Fruit fly (Drosophila melanogaster): ENCODE measurements around the gene RagA-B.
A peak's percentile ranks its signal among the peaks of the same experiment; 100 is the strongest.

RagA-B gene

DNA sequence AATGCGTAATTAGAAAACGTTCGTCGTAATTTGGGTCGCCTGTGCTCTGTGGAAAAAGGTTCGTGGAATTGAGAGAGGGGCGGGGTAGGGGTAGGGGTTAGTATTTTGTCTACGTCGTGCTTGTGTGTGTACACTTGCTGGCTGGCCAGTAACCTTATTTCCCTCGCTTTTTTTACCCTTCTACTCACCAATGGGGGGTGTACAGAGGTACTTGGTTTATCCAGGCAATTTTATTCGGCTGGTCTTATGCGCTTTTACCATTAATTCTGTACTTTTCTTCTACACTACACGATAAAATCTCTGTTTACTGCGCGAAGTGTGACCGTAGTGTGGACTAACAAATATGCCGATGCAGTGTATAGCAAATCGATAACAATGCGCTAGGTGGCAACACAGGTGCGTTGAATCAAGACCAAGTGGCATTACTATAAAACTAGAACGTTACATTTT, 35.6 kb upstream of the RagA-B start, which contains the start of gene tgo (continued):
- peak; percentile 47; the same call in 1 of the 3 replicates for TF ChIP-seq knrl (GFP tag; IDR thresholded peaks at IDR 0.05; ENCODE audit: partially characterized antibody)
- TF ChIP-seq CG3281 (GFP tag; optimal IDR thresholded peaks at IDR 0.05): no peak
- TF ChIP-seq HmgZ (tag; optimal IDR thresholded peaks at IDR 0.05): peak; percentile 85
- TF ChIP-seq disco-r (GFP tag; optimal IDR thresholded peaks at IDR 0.05): no peak
- peak; percentile 43 for TF ChIP-seq CG30020 (tag; optimal IDR thresholded peaks at IDR 0.05)
- no peak for TF ChIP-seq oc (tag; optimal IDR thresholded peaks at IDR 0.05)
- no peak for TF ChIP-seq Tbp (GFP tag; optimal IDR thresholded peaks at IDR 0.05)
- no peak for TF ChIP-seq CG13296 (GFP tag; optimal IDR thresholded peaks at IDR 0.05)
- TF ChIP-seq CG7987 (GFP tag; optimal IDR thresholded peaks at IDR 0.05): peak; percentile 7
- TF ChIP-seq al (GFP tag; IDR thresholded peaks at IDR 0.05): no peak
- TF ChIP-seq wor (GFP tag; IDR thresholded peaks at IDR 0.05): no peak
- TF ChIP-seq sens (GFP tag): peak; percentile 88
- TF ChIP-seq HLH4C (GFP tag; IDR thresholded peaks at IDR 0.05; ENCODE audit: partially characterized antibody): peak; percentile 46
- no peak for TF ChIP-seq ac (GFP tag; optimal IDR thresholded peaks at IDR 0.05)
- no peak for TF ChIP-seq Oli (tag; optimal IDR thresholded peaks at IDR 0.05)
- no peak for TF ChIP-seq nerfin-2 (GFP tag; IDR thresholded peaks at IDR 0.05; ENCODE audit: partially characterized antibody)
- no peak; the same call in 1 of the 2 replicates for TF ChIP-seq vvl (GFP tag; IDR thresholded peaks at IDR 0.05)
- TF ChIP-seq MBD-R2 (GFP tag; IDR thresholded peaks at IDR 0.05): peak; percentile 48
- peak; percentile 36 for TF ChIP-seq grau (tag; optimal IDR thresholded peaks at IDR 0.05)
- TF ChIP-seq CG4730 (GFP tag; IDR thresholded peaks at IDR 0.05): no peak
- TF ChIP-seq grn (GFP tag; optimal IDR thresholded peaks at IDR 0.05): peak; percentile 99
- no peak for TF ChIP-seq jing (GFP tag; optimal IDR thresholded peaks at IDR 0.05)
- no peak for TF ChIP-seq Rx (GFP tag; IDR thresholded peaks at IDR 0.05)
- peak; percentile 79 for TF ChIP-seq Lhr (GFP tag; optimal IDR thresholded peaks at IDR 0.05)
- 0 out of 3 replicates have a peak, but pooled peaks have one; percentile 22 for TF ChIP-seq zfh1 (GFP tag; IDR thresholded peaks at IDR 0.05)
- TF ChIP-seq crol (GFP tag; IDR thresholded peaks at IDR 0.05): peak; percentile 98
- TF ChIP-seq gem (tag; optimal IDR thresholded peaks at IDR 0.05): no peak
- no peak for TF ChIP-seq CG11085 (GFP tag; IDR thresholded peaks at IDR 0.05)
- peak; percentile 65 for TF ChIP-seq BEAF-32 (GFP tag; optimal IDR thresholded peaks at IDR 0.05)
- no peak for TF ChIP-seq chif (GFP tag; optimal IDR thresholded peaks at IDR 0.05)
- TF ChIP-seq CG4404 (GFP tag; IDR thresholded peaks at IDR 0.05): no peak
- TF ChIP-seq CG11560 (tag; IDR thresholded peaks at IDR 0.05): no peak
- TF ChIP-seq CG31441 (GFP tag; IDR thresholded peaks at IDR 0.05): no peak
- no peak for TF ChIP-seq sc (optimal IDR thresholded peaks at IDR 0.05)
- no peak for TF ChIP-seq sc (GFP tag; optimal IDR thresholded peaks at IDR 0.05)
- TF ChIP-seq dm (GFP tag; optimal IDR thresholded peaks at IDR 0.05): no peak
- no peak for TF ChIP-seq ftz-f1 (GFP tag; optimal IDR thresholded peaks at IDR 0.05)
- TF ChIP-seq Dek (tag; optimal IDR thresholded peaks at IDR 0.05): no peak
- no peak for TF ChIP-seq lilli (GFP tag; optimal IDR thresholded peaks at IDR 0.05)
- no peak for TF ChIP-seq ken (GFP tag; IDR thresholded peaks at IDR 0.05)
- TF ChIP-seq lab (GFP tag; optimal IDR thresholded peaks at IDR 0.05): no peak
- no peak for TF ChIP-seq az2 (GFP tag; optimal IDR thresholded peaks at IDR 0.05)
- no peak for TF ChIP-seq Aef1 (GFP tag; IDR thresholded peaks at IDR 0.05)
- no peak for TF ChIP-seq CG13123 (GFP tag; optimal IDR thresholded peaks at IDR 0.05)
- 0 out of 4 replicates have a peak, but pooled peaks have one; percentile 67 for TF ChIP-seq chinmo (GFP tag; IDR thresholded peaks at IDR 0.05; ENCODE audit: partially characterized antibody)
- TF ChIP-seq NFAT (GFP tag; IDR thresholded peaks at IDR 0.05): no peak
- TF ChIP-seq CG8388 (GFP tag; optimal IDR thresholded peaks at IDR 0.05): no peak
- no peak for TF ChIP-seq CG11093 (GFP tag; IDR thresholded peaks at IDR 0.05)
- TF ChIP-seq CG8478 (optimal IDR thresholded peaks at IDR 0.05): no peak
- no peak for TF ChIP-seq CG17361 (GFP tag; IDR thresholded peaks at IDR 0.05)
- TF ChIP-seq CG1529 (GFP tag; optimal IDR thresholded peaks at IDR 0.05): no peak
- no peak for TF ChIP-seq D19B (GFP tag; optimal IDR thresholded peaks at IDR 0.05)
